Worm (Caenorhabditis elegans): ENCODE results near the gene cya-2.

ce11 chrII:1993738-1994137 is 29.7 kb downstream of the cya-2 start, which contains the start of gene math-21:
- TF ChIP-seq ces-1 (GFP tag; optimal IDR thresholded peaks at IDR 0.05) (no peak), lin-32 (GFP tag; optimal IDR thresholded peaks at IDR 0.05) (no peak), elt-1 (tag; optimal IDR thresholded peaks at IDR 0.05; ENCODE audit: borderline replicate concordance, insufficient read depth) (no peak)
